Fruit fly (Drosophila melanogaster) whole organism, adult: Measurements from ENCODE around the gene cv.

Experiments
- CG11617 ChIP-seq: fragments of 200-800 bp; sonication (Bioruptor generic); optimal IDR thresholded peaks from 2 replicates; lab custom pipeline; 2017; ENCODE audit warnings: mild to moderate bottlenecking, missing biosample characterization, missing genetic modification reagents, missing genetic modification characterization
- CG1620 ChIP-seq: fragments of 200-800 bp; sonication (Bioruptor generic); optimal IDR thresholded peaks from 2 replicates; lab custom pipeline; 2016; ENCODE audit warnings: missing biosample characterization, missing genetic modification characterization
- CG5204 ChIP-seq: fragments of 200-800 bp; sonication (Bioruptor generic); optimal IDR thresholded peaks from 2 replicates; lab custom pipeline; 2016; ENCODE audit warnings: missing biosample characterization, missing genetic modification characterization
- CG7045 ChIP-seq: fragments of 200-800 bp; sonication (Bioruptor generic); optimal IDR thresholded peaks from 2 replicates; lab custom pipeline; 2017; ENCODE audit warnings: missing biosample characterization, mild to moderate bottlenecking, missing genetic modification characterization
- CG7101 ChIP-seq: fragments of 200-800 bp; sonication (Bioruptor generic); optimal IDR thresholded peaks from 2 replicates; lab custom pipeline; 2018; ENCODE audit warnings: missing biosample characterization, mild to moderate bottlenecking, missing genetic modification characterization, moderate library complexity
- Clk ChIP-seq: fragments of 200-800 bp; sonication (Bioruptor generic); optimal IDR thresholded peaks from 2 replicates; lab custom pipeline; 2017; ENCODE audit warnings: missing biosample characterization, missing genetic modification characterization
- bab1 ChIP-seq: fragments of 200-800 bp; sonication (Bioruptor generic); optimal IDR thresholded peaks from 3 replicates; lab custom pipeline; 2019; ENCODE audit warnings: missing biosample characterization, mild to moderate bottlenecking, missing genetic modification characterization, moderate library complexity
- cic ChIP-seq: fragments of 200-800 bp; sonication (Bioruptor generic); optimal IDR thresholded peaks from 2 replicates; lab custom pipeline; 2017; ENCODE audit warnings: missing biosample characterization, mild to moderate bottlenecking, missing genetic modification characterization, moderate library complexity
- cnc ChIP-seq, 2 experiments: fragments of >200 bp; optimal IDR thresholded peaks; 2 replicates each; lab custom pipeline; 2017
- kay ChIP-seq: fragments of 200-800 bp; sonication (Bioruptor generic); peaks from one replicate; lab custom pipeline; 2016; ENCODE audit warnings: missing biosample characterization, missing genetic modification characterization, borderline replicate concordance
- tj ChIP-seq: fragments of 200-800 bp; sonication (Bioruptor generic); optimal IDR thresholded peaks from 3 replicates; lab custom pipeline; 2017; ENCODE audit warnings: missing biosample characterization, mild to moderate bottlenecking, missing genetic modification characterization, moderate library complexity

DNA sequence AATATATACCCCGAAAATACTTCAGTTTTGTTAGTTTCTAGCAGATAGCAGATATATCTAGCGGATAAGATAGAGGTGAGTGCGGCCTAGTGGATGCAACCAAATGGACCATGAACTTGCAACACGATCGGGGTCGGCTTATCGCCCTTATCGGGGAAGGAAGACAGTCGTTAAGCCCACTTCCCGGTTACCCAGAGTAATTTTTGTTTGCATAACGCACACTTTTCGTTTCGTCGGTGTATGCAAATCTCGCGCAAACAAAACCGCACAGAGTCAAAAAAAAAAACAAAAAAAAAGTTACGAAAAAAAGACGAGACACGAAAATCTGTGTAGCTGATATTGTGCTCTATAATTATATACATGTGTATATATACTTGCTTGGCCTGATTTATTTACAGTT lies 23.2 kb downstream of the cv start:
- TF ChIP-seq CG5204 (GFP tag; lab: Kevin White, UChicago) (no peak), bab1 (GFP tag; lab: Kevin White, UChicago) (no peak), CG11617 (GFP tag; lab: Kevin White, UChicago) (no peak), Clk (GFP tag; lab: Kevin White, UChicago) (no peak), cic (GFP tag; lab: Kevin White, UChicago) (no peak), kay (no peak), CG7101 (tag; lab: Kevin White, UChicago) (no peak), CG7045 (no peak), tj (GFP tag; lab: Kevin White, UChicago) (no peak), cnc (optimal IDR thresholded peaks at IDR 0.05; lab: Kevin White, UChicago) (no peak), CG1620 (GFP tag; lab: Kevin White, UChicago) (no peak)
